Worm (Caenorhabditis elegans) whole organism, L3 larva: ENCODE results near the gene faah-4.

Source experiments
- ama-1 ChIP-seq: fragments of 150-350 bp; optimal IDR thresholded peaks from 2 replicates; lab custom pipeline; 2018
- ceh-16 ChIP-seq: sonication (generic microtip); optimal IDR thresholded peaks from 2 replicates; lab custom pipeline; 2017; ENCODE audit warnings: missing biosample characterization, missing genetic modification characterization
- ceh-28 ChIP-seq: fragments of 150-350 bp; optimal IDR thresholded peaks from 2 replicates; lab custom pipeline; 2014; ENCODE audit warnings: missing biosample characterization, missing genetic modification reagents, missing genetic modification characterization
- fkh-2 ChIP-seq: fragments of 150-350 bp; optimal IDR thresholded peaks from 2 replicates; lab custom pipeline; 2014; ENCODE audit warnings: missing biosample characterization, missing genetic modification reagents, missing genetic modification characterization
- lin-39 ChIP-seq: fragments of 150-350 bp; optimal IDR thresholded peaks from 2 replicates; lab custom pipeline; 2018; ENCODE audit warnings: missing biosample characterization, missing genetic modification reagents, missing genetic modification characterization
- nfya-1 ChIP-seq: sonication (generic microtip); optimal IDR thresholded peaks from 2 replicates; lab custom pipeline; 2017; ENCODE audit warnings: missing genetic modification characterization, mild to moderate bottlenecking, missing compliant biosample characterization, antibody characterized with exemption, moderate library complexity; ENCODE audit not compliant: insufficient read depth
- nhr-12 ChIP-seq: fragments of 150-350 bp; optimal IDR thresholded peaks from 2 replicates; lab custom pipeline; 2014; ENCODE audit warnings: missing biosample characterization, missing genetic modification characterization
- nhr-28 ChIP-seq: fragments of 150-350 bp; optimal IDR thresholded peaks from 2 replicates; lab custom pipeline; 2014; ENCODE audit warnings: missing biosample characterization, missing genetic modification characterization
- nhr-76 ChIP-seq: fragments of 150-350 bp; sonication (generic microtip); optimal IDR thresholded peaks from 5 replicates; lab custom pipeline; 2014; ENCODE audit warnings: missing biosample characterization, missing genetic modification characterization
- sea-2 ChIP-seq: fragments of 150-350 bp; sonication (generic microtip); optimal IDR thresholded peaks from 4 replicates; lab custom pipeline; 2014; ENCODE audit warnings: missing biosample characterization, missing genetic modification reagents, missing genetic modification characterization
- snpc-4 ChIP-seq: fragments of 150-350 bp; optimal IDR thresholded peaks from 2 replicates; lab custom pipeline; 2014; ENCODE audit warnings: missing biosample characterization, missing genetic modification characterization
- unc-39 ChIP-seq: sonication (generic microtip); optimal IDR thresholded peaks from 4 replicates; lab custom pipeline; 2017; ENCODE audit warnings: missing biosample characterization, missing genetic modification characterization
- unc-62 ChIP-seq: fragments of 150-350 bp; sonication (generic microtip); optimal IDR thresholded peaks from 4 replicates; lab custom pipeline; 2014; ENCODE audit warnings: missing biosample characterization, missing genetic modification reagents, missing genetic modification characterization

DNA sequence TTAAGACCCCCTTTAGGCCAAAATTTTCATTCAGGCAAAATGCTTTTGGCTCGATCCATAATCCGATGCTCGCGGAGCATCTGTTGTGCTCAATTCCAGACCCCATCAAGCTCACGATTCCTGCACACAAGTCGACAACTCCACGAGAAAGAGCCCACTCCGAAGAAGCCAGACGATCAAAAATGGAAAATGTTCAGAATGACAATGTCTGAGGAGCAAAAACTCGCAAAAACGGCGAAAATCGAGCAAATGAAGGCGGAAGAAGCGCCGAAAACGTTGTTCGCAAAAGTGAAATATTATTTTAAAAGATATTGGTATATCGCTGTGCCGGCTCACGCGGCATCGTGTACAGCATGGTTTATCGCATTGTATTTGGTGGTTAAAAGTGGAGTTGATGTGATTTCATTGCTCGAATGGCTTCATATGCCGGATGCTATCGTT, 12.0 kb upstream of the faah-4 start, which contains the start of gene Y56A3A.22:
- no peak for TF ChIP-seq fkh-2 (tag; lab: Kevin White, UChicago)
- TF ChIP-seq lin-39 = no peak
- TF ChIP-seq unc-39 (tag; lab: Kevin White, UChicago) = no peak
- peak; percentile 92 for TF ChIP-seq ama-1 (lab: Kevin White, UChicago)
- TF ChIP-seq nhr-12 (tag; lab: Kevin White, UChicago) = no peak
- TF ChIP-seq unc-62 (GFP tag; lab: Kevin White, UChicago) = no peak
- TF ChIP-seq snpc-4 = no peak
- TF ChIP-seq ceh-16 (tag; lab: Kevin White, UChicago) = no peak
- TF ChIP-seq ceh-28 = no peak
- no peak for TF ChIP-seq nhr-76
- peak; percentile 36 for TF ChIP-seq nfya-1 (tag; lab: Kevin White, UChicago)
- TF ChIP-seq nhr-28 (tag; lab: Kevin White, UChicago) = no peak
- no peak for TF ChIP-seq sea-2 (GFP tag; lab: Kevin White, UChicago)
